Worm (Caenorhabditis elegans) whole organism, young adult: ENCODE data around the gene cyp-31A5.

Experiments
- aptf-3 ChIP-seq: fragments of 200-800 bp; sonication (Bioruptor generic); IDR thresholded peaks from 2 replicates; pipeline ENCODE4 v1.3.6; 2022; ENCODE audit warnings: missing genetic modification characterization, missing compliant biosample characterization
- lin-35 ChIP-seq, 3 experiments: fragments of 150-350 bp in 2 of 3; sonication (generic microtip) in 1 of 3; optimal IDR thresholded peaks; 2 replicates each; lab custom pipeline; 2014 to 2018; ENCODE audit warnings: missing biosample characterization in 3 of 3, missing genetic modification characterization in 3 of 3, missing genetic modification reagents in 3 of 3
- madf-3 ChIP-seq: fragments of 200-800 bp; sonication (Bioruptor generic); IDR thresholded peaks from 2 replicates; pipeline ENCODE4 v1.3.6; 2022; ENCODE audit warnings: missing genetic modification reagents, missing genetic modification characterization, missing compliant biosample characterization
- snpc-1.1 ChIP-seq: sonication (generic microtip); optimal IDR thresholded peaks from 2 replicates; lab custom pipeline; 2017; ENCODE audit warnings: missing genetic modification characterization, mild to moderate bottlenecking, missing compliant biosample characterization, antibody characterized with exemption, moderate library complexity, missing genotype, missing genetic modification reagents; ENCODE audit not compliant: insufficient read depth
- snpc-1.3 ChIP-seq: sonication (generic microtip); optimal IDR thresholded peaks from 2 replicates; lab custom pipeline; 2017; ENCODE audit warnings: missing genetic modification characterization, mild to moderate bottlenecking, missing compliant biosample characterization, antibody characterized with exemption, moderate library complexity, missing genotype, missing genetic modification reagents; ENCODE audit not compliant: insufficient read depth
- zim-3 ChIP-seq: sonication (generic microtip); optimal IDR thresholded peaks from 2 replicates; lab custom pipeline; 2017; ENCODE audit warnings: mild to moderate bottlenecking, missing genetic modification characterization, moderate library complexity, missing compliant biosample characterization
- ztf-6 ChIP-seq: fragments of 200-800 bp; sonication (Bioruptor generic); IDR thresholded peaks from 2 replicates; pipeline ENCODE4 v1.3.6; 2022; ENCODE audit warnings: missing genetic modification reagents, missing genetic modification characterization, missing compliant biosample characterization

DNA sequence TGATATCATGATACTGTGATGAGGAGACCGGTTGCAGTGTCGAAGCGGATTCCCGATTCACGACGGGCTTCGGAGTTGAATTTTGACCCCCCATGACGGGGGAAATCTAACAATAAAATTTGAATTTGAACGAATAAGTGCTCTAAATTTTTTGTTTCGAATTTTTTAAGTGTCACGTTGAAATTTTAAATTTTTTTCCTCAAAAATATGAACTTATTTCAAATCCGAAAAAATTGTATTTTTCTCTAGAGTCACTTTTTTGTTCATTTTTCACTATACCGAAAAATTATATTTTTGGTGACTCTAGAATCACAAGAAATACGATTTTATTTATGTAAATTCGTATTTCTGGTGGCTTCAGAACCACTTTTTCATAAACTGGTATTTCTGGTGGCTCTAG is 42.6 kb upstream of the cyp-31A5 start, which contains the start of gene W02A2.8:
- TF ChIP-seq snpc-1.1 (tag; lab: Kevin White, UChicago) (no peak), zim-3 (no peak), lin-35 (GFP tag; optimal IDR thresholded peaks at IDR 0.05; lab: Kevin White, UChicago) (no peak), snpc-1.3 (tag; lab: Kevin White, UChicago) (no peak), aptf-3 (GFP tag; lab: Robert Waterston, UW) (no peak), ztf-6 (no peak), madf-3 (no peak)
